Worm (Caenorhabditis elegans) whole organism, early embryonic: ENCODE measurements around the gene R02F2.7.

Source experiments
- F13C5.2 ChIP-seq: sonication (generic microtip); optimal IDR thresholded peaks from 2 replicates; lab custom pipeline; 2017; ENCODE audit warnings: mild to moderate bottlenecking, missing genetic modification characterization, inconsistent platforms, missing compliant biosample characterization
- aly-1 ChIP-seq: sonication (generic microtip); optimal IDR thresholded peaks from 2 replicates; lab custom pipeline; 2016; ENCODE audit warnings: missing genetic modification characterization, missing compliant biosample characterization
- ama-1 ChIP-seq: fragments of 150-350 bp; optimal IDR thresholded peaks from 2 replicates; lab custom pipeline; 2014
- hmg-4 ChIP-seq: fragments of 200-800 bp; sonication (Bioruptor generic); optimal IDR thresholded peaks from 2 replicates; lab custom pipeline; 2018; ENCODE audit warnings: mild to moderate bottlenecking, missing genetic modification characterization, missing compliant biosample characterization
- scrt-1 ChIP-seq: fragments of 200-800 bp; sonication (Bioruptor generic); IDR thresholded peaks from 2 replicates; pipeline ENCODE4 v1.3.6; 2022; ENCODE audit warnings: missing genetic modification characterization, missing compliant biosample characterization
- tbx-37 ChIP-seq: fragments of 200-800 bp; sonication (Bioruptor generic); conservative IDR thresholded peaks from 2 replicates; pipeline ENCODE4 v1.3.6; 2022; ENCODE audit warnings: missing genetic modification reagents, missing genetic modification characterization, missing compliant biosample characterization
- tra-4 ChIP-seq: sonication (generic microtip); optimal IDR thresholded peaks from 2 replicates; lab custom pipeline; 2017; ENCODE audit warnings: missing genetic modification characterization, missing compliant biosample characterization

DNA sequence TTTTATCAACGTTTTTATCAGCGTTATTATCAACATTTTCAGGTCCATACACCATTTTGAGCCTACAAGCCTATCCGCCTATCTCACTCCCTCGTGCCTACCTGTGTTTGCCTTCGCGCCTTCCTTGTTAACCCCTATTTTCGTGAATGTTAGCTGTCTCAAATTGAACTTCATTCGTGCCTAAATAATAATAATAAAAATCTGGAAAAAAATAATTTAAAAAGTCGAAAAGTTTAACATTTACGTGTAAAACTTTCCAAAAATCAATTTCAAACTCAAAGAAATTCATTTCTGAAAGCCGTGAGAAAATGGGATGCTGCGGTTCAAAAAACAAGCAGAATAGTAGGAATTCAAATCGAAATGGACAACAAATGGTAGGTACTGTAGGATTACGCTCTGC, 5.6 kb downstream of the R02F2.7 start, which contains the start of gene R02F2.10:
- TF ChIP-seq hmg-4 = no peak
- no peak for TF ChIP-seq ama-1 (lab: Kevin White, UChicago)
- no peak for TF ChIP-seq scrt-1 (GFP tag; lab: Robert Waterston, UW)
- TF ChIP-seq tbx-37 (GFP tag; lab: Robert Waterston, UW) = no peak
- TF ChIP-seq F13C5.2 (tag; lab: Kevin White, UChicago) = no peak
- no peak for TF ChIP-seq aly-1
- TF ChIP-seq tra-4 = no peak
